Fruit fly (Drosophila melanogaster) whole organism, pupa: ENCODE measurements around the gene CG12194.

ENCODE experiments used
- CG14655 ChIP-seq: fragments of 200-800 bp; sonication (Bioruptor generic); optimal IDR thresholded peaks from 3 replicates; lab custom pipeline; 2017; ENCODE audit warnings: mild to moderate bottlenecking, missing biosample characterization, missing genetic modification reagents, missing genetic modification characterization
- CG15710 ChIP-seq: fragments of 200-800 bp; sonication (Bioruptor generic); optimal IDR thresholded peaks from 2 replicates; lab custom pipeline; 2018; ENCODE audit warnings: missing biosample characterization, mild to moderate bottlenecking, missing genetic modification characterization, moderate library complexity
- CG4496 ChIP-seq: fragments of 200-800 bp; sonication (Bioruptor generic); IDR thresholded peaks from 3 replicates; pipeline ENCODE4 v1.3.6; 2022; ENCODE audit warnings: missing biosample characterization, missing genetic modification characterization
- CG8301 ChIP-seq: fragments of 200-800 bp; sonication (Bioruptor generic); optimal IDR thresholded peaks from 2 replicates; lab custom pipeline; 2018; ENCODE audit warnings: missing biosample characterization, mild to moderate bottlenecking, missing genetic modification characterization
- D1 ChIP-seq: fragments of 200-800 bp; sonication (Bioruptor generic); optimal IDR thresholded peaks from 2 replicates; lab custom pipeline; 2018; ENCODE audit warnings: missing biosample characterization, mild to moderate bottlenecking, missing genetic modification characterization, moderate library complexity
- EcR ChIP-seq: fragments of 200-800 bp; sonication (Bioruptor generic); optimal IDR thresholded peaks from 3 replicates; lab custom pipeline; 2019; ENCODE audit warnings: missing biosample characterization, missing genetic modification characterization, mild to moderate bottlenecking, moderate library complexity, missing genetic modification reagents
- Snoo ChIP-seq: fragments of 200-800 bp; sonication (Bioruptor generic); optimal IDR thresholded peaks from 3 replicates; lab custom pipeline; 2017; ENCODE audit warnings: missing biosample characterization, mild to moderate bottlenecking, missing genetic modification characterization, inconsistent platforms

DNA sequence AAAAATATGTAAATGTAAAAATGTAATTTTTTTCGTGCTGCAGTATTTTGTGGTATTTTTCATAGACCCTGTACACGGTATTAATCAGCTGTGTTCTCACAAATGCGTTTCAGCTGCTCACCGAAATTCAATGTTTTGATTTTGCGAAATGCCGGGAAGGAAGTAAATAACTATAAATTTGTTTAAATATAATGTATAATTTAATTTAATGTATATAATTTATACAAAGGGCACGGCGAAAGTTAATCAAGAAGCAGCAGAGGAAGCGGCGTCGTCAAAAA lies 43.7 kb upstream of the CG12194 start, which contains the start of gene CG3294:
- TF ChIP-seq CG14655: no peak
- TF ChIP-seq CG8301 (tag; lab: Kevin White, UChicago): no peak
- TF ChIP-seq CG4496: no peak
- no peak for TF ChIP-seq Snoo (tag; lab: Kevin White, UChicago)
- no peak for TF ChIP-seq D1 (tag; lab: Kevin White, UChicago)
- no peak for TF ChIP-seq EcR (GFP tag; lab: Kevin White, UChicago)
- no peak for TF ChIP-seq CG15710 (tag; lab: Kevin White, UChicago)
